Fruit fly (Drosophila melanogaster) whole organism, embryonic: Measurements from ENCODE around the gene Tasp1.

Experiments
- Adf1 ChIP-seq: fragments of 200-800 bp; sonication (Bioruptor generic); IDR thresholded peaks from 2 replicates; pipeline ENCODE4 v1.3.6; 2022; ENCODE audit warnings: missing biosample characterization, missing genetic modification characterization
- Atf-2 ChIP-seq: fragments of 200-800 bp; sonication (Bioruptor generic); optimal IDR thresholded peaks from 2 replicates; lab custom pipeline; 2016; ENCODE audit warnings: missing biosample characterization, missing genetic modification characterization
- CG1024 ChIP-seq: fragments of 200-800 bp; sonication (Bioruptor generic); IDR thresholded peaks from 2 replicates; pipeline ENCODE4 v1.3.6; 2022; ENCODE audit warnings: missing biosample characterization, missing genetic modification characterization
- CG11085 ChIP-seq: fragments of 200-800 bp; sonication (Bioruptor generic); IDR thresholded peaks from 2 replicates; pipeline ENCODE4 v1.3.6; 2022; ENCODE audit warnings: missing biosample characterization, missing genetic modification characterization
- CG1233 ChIP-seq: fragments of 200-800 bp; sonication (Bioruptor generic); optimal IDR thresholded peaks from 4 replicates; lab custom pipeline; 2018; ENCODE audit warnings: missing biosample characterization, mild to moderate bottlenecking, missing genetic modification characterization
- CG13894 ChIP-seq: fragments of 200-800 bp; sonication (Bioruptor generic); optimal IDR thresholded peaks from 3 replicates; lab custom pipeline; 2018; ENCODE audit warnings: missing biosample characterization, mild to moderate bottlenecking, missing genetic modification characterization, moderate library complexity
- CG14441 ChIP-seq: fragments of 200-800 bp; sonication (Bioruptor generic); IDR thresholded peaks from 2 replicates; pipeline ENCODE4 v1.3.6; 2022; ENCODE audit warnings: missing biosample characterization, missing genetic modification characterization
- CG14667 ChIP-seq: fragments of 200-800 bp; sonication (Bioruptor generic); IDR thresholded peaks from 2 replicates; pipeline ENCODE4 v1.3.6; 2022; ENCODE audit warnings: missing biosample characterization, missing genetic modification characterization
- CG17568 ChIP-seq: fragments of 200-800 bp; sonication (Bioruptor generic); optimal IDR thresholded peaks from 2 replicates; lab custom pipeline; 2018; ENCODE audit warnings: missing biosample characterization, mild to moderate bottlenecking, missing genetic modification characterization, moderate library complexity
- CG17912 ChIP-seq: fragments of 200-800 bp; sonication (Bioruptor generic); optimal IDR thresholded peaks from 2 replicates; lab custom pipeline; 2018; ENCODE audit warnings: missing biosample characterization, mild to moderate bottlenecking, missing genetic modification characterization
- CG18011 ChIP-seq: fragments of 200-800 bp; sonication (Bioruptor generic); optimal IDR thresholded peaks from 2 replicates; lab custom pipeline; 2017; ENCODE audit warnings: missing biosample characterization, missing genetic modification characterization, mild to moderate bottlenecking, moderate library complexity, missing genotype
- CG18619 ChIP-seq: fragments of 200-800 bp; sonication (Bioruptor generic); optimal IDR thresholded peaks from 3 replicates; lab custom pipeline; 2017; ENCODE audit warnings: missing biosample characterization, mild to moderate bottlenecking, missing genetic modification characterization
- CG2875 ChIP-seq: fragments of 200-800 bp; sonication (Bioruptor generic); optimal IDR thresholded peaks from 2 replicates; lab custom pipeline; 2017; ENCODE audit warnings: missing biosample characterization, mild to moderate bottlenecking, missing genetic modification characterization, missing genetic modification reagents
- CG31365 ChIP-seq: fragments of 200-800 bp; sonication (Bioruptor generic); optimal IDR thresholded peaks from 2 replicates; lab custom pipeline; 2018; ENCODE audit warnings: missing biosample characterization, mild to moderate bottlenecking, missing genetic modification characterization
- CG31388 ChIP-seq: fragments of 200-800 bp; sonication (Bioruptor generic); optimal IDR thresholded peaks from 2 replicates; lab custom pipeline; 2016; ENCODE audit warnings: missing biosample characterization, missing genetic modification characterization
- CG3163 ChIP-seq: fragments of 200-800 bp; sonication (Bioruptor generic); optimal IDR thresholded peaks from 3 replicates; lab custom pipeline; 2016; ENCODE audit warnings: missing biosample characterization, missing genetic modification characterization
- CG3995 ChIP-seq: fragments of 200-800 bp; sonication (Bioruptor generic); optimal IDR thresholded peaks from 3 replicates; lab custom pipeline; 2016; ENCODE audit warnings: missing biosample characterization, missing genetic modification characterization
- CG4328 ChIP-seq: fragments of 200-800 bp; sonication (Bioruptor generic); optimal IDR thresholded peaks from 3 replicates; lab custom pipeline; 2017; ENCODE audit warnings: missing biosample characterization, missing genetic modification reagents, missing genetic modification characterization
- CG4617 ChIP-seq: fragments of 200-800 bp; sonication (Bioruptor generic); optimal IDR thresholded peaks from 3 replicates; lab custom pipeline; 2016; ENCODE audit warnings: missing biosample characterization, missing genetic modification characterization, borderline replicate concordance
- CG4730 ChIP-seq: fragments of 200-800 bp; sonication (Bioruptor generic); IDR thresholded peaks from 2 replicates; pipeline ENCODE4 v1.3.6; 2022; ENCODE audit warnings: missing biosample characterization, missing genetic modification characterization
- CG7271 ChIP-seq: fragments of 200-800 bp; sonication (Bioruptor generic); optimal IDR thresholded peaks from 2 replicates; lab custom pipeline; 2018; ENCODE audit warnings: missing biosample characterization, mild to moderate bottlenecking, missing genetic modification characterization, moderate library complexity
- CG7745 ChIP-seq: fragments of 200-800 bp; sonication (Bioruptor generic); optimal IDR thresholded peaks from 2 replicates; lab custom pipeline; 2018; ENCODE audit warnings: missing biosample characterization, mild to moderate bottlenecking, missing genetic modification characterization, moderate library complexity
- Elba2 ChIP-seq: fragments of 200-800 bp; sonication (Bioruptor generic); optimal IDR thresholded peaks from 3 replicates; lab custom pipeline; 2016; ENCODE audit warnings: missing biosample characterization, missing genetic modification characterization
- HLHmδ ChIP-seq: fragments of 200-800 bp; sonication (Bioruptor generic); optimal IDR thresholded peaks from 2 replicates; lab custom pipeline; 2018; ENCODE audit warnings: missing biosample characterization, mild to moderate bottlenecking, missing genetic modification characterization, moderate library complexity
- Hr51 ChIP-seq, 2 experiments: fragments of 200-800 bp; sonication (Bioruptor generic); optimal IDR thresholded peaks; 2 replicates in 1 of 2; 3 replicates in 1 of 2; lab custom pipeline; 2016 to 2018; ENCODE audit warnings: missing biosample characterization in 2 of 2, missing genetic modification characterization in 2 of 2, mild to moderate bottlenecking in 1 of 2, moderate library complexity in 1 of 2
- Myb ChIP-seq: fragments of 200-800 bp; sonication (Bioruptor generic); optimal IDR thresholded peaks from 2 replicates; lab custom pipeline; 2016; ENCODE audit warnings: missing biosample characterization, missing genetic modification characterization
- NfI ChIP-seq: fragments of 200-800 bp; sonication (Bioruptor generic); optimal IDR thresholded peaks from 3 replicates; lab custom pipeline; 2018; ENCODE audit warnings: missing biosample characterization, mild to moderate bottlenecking, missing genetic modification characterization, moderate library complexity
- Rfx ChIP-seq: fragments of 200-800 bp; sonication (Bioruptor generic); IDR thresholded peaks from 2 replicates; pipeline ENCODE4 v1.3.6; 2022; ENCODE audit warnings: missing biosample characterization, missing genetic modification characterization
- Scr ChIP-seq: fragments of 200-800 bp; sonication (Bioruptor generic); IDR thresholded peaks from 2 replicates; pipeline ENCODE4 v1.3.6; 2022; ENCODE audit warnings: missing biosample characterization, missing genetic modification characterization; ENCODE audit not compliant: partially characterized antibody
- Sin3A ChIP-seq: fragments of >200 bp; optimal IDR thresholded peaks from 2 replicates; lab custom pipeline; 2018
- Six4 ChIP-seq: fragments of 200-800 bp; sonication (Bioruptor generic); optimal IDR thresholded peaks from 2 replicates; lab custom pipeline; 2016; ENCODE audit warnings: missing biosample characterization, missing genetic modification characterization
- YL-1 ChIP-seq: fragments of 200-800 bp; sonication (Bioruptor generic); optimal IDR thresholded peaks from 3 replicates; lab custom pipeline; 2017; ENCODE audit warnings: missing biosample characterization, mild to moderate bottlenecking, missing genetic modification characterization
- ab ChIP-seq: fragments of 200-800 bp; sonication (Bioruptor generic); optimal IDR thresholded peaks from 2 replicates; lab custom pipeline; 2016; ENCODE audit warnings: missing biosample characterization, missing genetic modification characterization
- ara ChIP-seq: fragments of 200-800 bp; sonication (Bioruptor generic); IDR thresholded peaks from 2 replicates; pipeline ENCODE4 v1.3.6; 2022; ENCODE audit warnings: missing biosample characterization, missing genetic modification characterization
- btn ChIP-seq: fragments of 200-800 bp; sonication (Bioruptor generic); optimal IDR thresholded peaks from 2 replicates; lab custom pipeline; 2016; ENCODE audit warnings: missing biosample characterization, missing genetic modification characterization
- cato ChIP-seq: fragments of 200-800 bp; sonication (Bioruptor generic); optimal IDR thresholded peaks from 2 replicates; lab custom pipeline; 2016; ENCODE audit warnings: missing biosample characterization, missing genetic modification characterization, borderline replicate concordance
- dati ChIP-seq: fragments of 200-800 bp; sonication (Bioruptor generic); IDR thresholded peaks from 2 replicates; pipeline ENCODE4 v1.3.6; 2022; ENCODE audit warnings: missing biosample characterization, missing genetic modification characterization
- disco-r ChIP-seq: fragments of 200-800 bp; sonication (Bioruptor generic); optimal IDR thresholded peaks from 2 replicates; lab custom pipeline; 2016; ENCODE audit warnings: missing biosample characterization, missing genetic modification characterization
- dmrt99B ChIP-seq: fragments of 200-800 bp; sonication (Bioruptor generic); optimal IDR thresholded peaks from 2 replicates; lab custom pipeline; 2018; ENCODE audit warnings: missing biosample characterization, mild to moderate bottlenecking, missing genetic modification characterization, moderate library complexity
- ftz-f1 ChIP-seq: fragments of 200-800 bp; sonication (Bioruptor generic); optimal IDR thresholded peaks from 2 replicates; lab custom pipeline; 2016; ENCODE audit warnings: missing biosample characterization, missing genetic modification characterization
- gem ChIP-seq: fragments of 200-800 bp; sonication (Bioruptor generic); optimal IDR thresholded peaks from 2 replicates; lab custom pipeline; 2019; ENCODE audit warnings: missing biosample characterization, mild to moderate bottlenecking, missing genetic modification characterization, moderate library complexity
- gfzf ChIP-seq: fragments of 200-800 bp; sonication (Bioruptor generic); optimal IDR thresholded peaks from 2 replicates; lab custom pipeline; 2016; ENCODE audit warnings: missing biosample characterization, mild to moderate bottlenecking, missing genetic modification characterization, moderate library complexity
- her ChIP-seq: fragments of 200-800 bp; sonication (Bioruptor generic); optimal IDR thresholded peaks from 2 replicates; lab custom pipeline; 2016; ENCODE audit warnings: missing biosample characterization, missing genetic modification characterization
- jigr1 ChIP-seq: fragments of 200-800 bp; sonication (Bioruptor generic); IDR thresholded peaks from 3 replicates; pipeline ENCODE4 v1.3.6; 2022; ENCODE audit warnings: missing biosample characterization, missing genetic modification characterization
- jing ChIP-seq: fragments of 200-800 bp; sonication (Bioruptor generic); optimal IDR thresholded peaks from 2 replicates; lab custom pipeline; 2018; ENCODE audit warnings: missing biosample characterization, mild to moderate bottlenecking, missing genetic modification characterization
- knrl ChIP-seq: fragments of 200-800 bp; sonication (Bioruptor generic); IDR thresholded peaks from 3 replicates; pipeline ENCODE4 v1.3.6; 2022; ENCODE audit warnings: missing biosample characterization, missing genetic modification characterization; ENCODE audit not compliant: partially characterized antibody
- salm ChIP-seq: fragments of 200-800 bp; sonication (Bioruptor generic); optimal IDR thresholded peaks from 2 replicates; lab custom pipeline; 2018; ENCODE audit warnings: missing biosample characterization, mild to moderate bottlenecking, missing genetic modification characterization
- shn ChIP-seq: fragments of 200-800 bp; sonication (Bioruptor generic); optimal IDR thresholded peaks from 3 replicates; lab custom pipeline; 2016; ENCODE audit warnings: missing biosample characterization, missing genetic modification characterization
- tna ChIP-seq: fragments of 200-800 bp; sonication (Bioruptor generic); IDR thresholded peaks from 2 replicates; pipeline ENCODE4 v1.3.6; 2022; ENCODE audit warnings: missing biosample characterization, missing genetic modification characterization; ENCODE audit not compliant: partially characterized antibody
- unc-4 ChIP-seq: fragments of 200-800 bp; sonication (Bioruptor generic); IDR thresholded peaks from 2 replicates; pipeline ENCODE4 v1.3.6; 2022; ENCODE audit warnings: missing biosample characterization, missing genetic modification characterization; ENCODE audit not compliant: partially characterized antibody
- vvl ChIP-seq: fragments of 200-800 bp; sonication (Bioruptor generic); IDR thresholded peaks from 2 replicates; pipeline ENCODE4 v1.3.6; 2022; ENCODE audit warnings: missing biosample characterization, missing genetic modification characterization

Gene Tasp1

dm6 chr3L:16051719-16052122 lies 35.6 kb downstream of the Tasp1 start, which contains the start of gene Mbs (continued):
- no peak for TF ChIP-seq CG3163 (GFP tag; lab: Kevin White, UChicago)
- TF ChIP-seq HLHmδ (GFP tag; lab: Kevin White, UChicago), result peak; percentile 51
- peak; percentile 64 for TF ChIP-seq unc-4 (GFP tag; lab: Robert Waterston, UW)
- TF ChIP-seq CG7271 (tag; lab: Kevin White, UChicago), result no peak
- peak; percentile 42 for TF ChIP-seq knrl (GFP tag; lab: Robert Waterston, UW)
- no peak for TF ChIP-seq CG11085 (GFP tag; lab: Robert Waterston, UW)
- TF ChIP-seq Adf1 (GFP tag; lab: Robert Waterston, UW), result no peak
- no peak for TF ChIP-seq disco-r (GFP tag; lab: Kevin White, UChicago)
- TF ChIP-seq CG31388 (GFP tag; lab: Kevin White, UChicago), result no peak
- TF ChIP-seq Myb (GFP tag; lab: Kevin White, UChicago), result no peak
- TF ChIP-seq ab (GFP tag; lab: Kevin White, UChicago), result no peak
- peak; percentile 27 for TF ChIP-seq Sin3A (lab: Kevin White, UChicago)
- TF ChIP-seq CG17912 (GFP tag; lab: Kevin White, UChicago), result peak; percentile 48
- no peak for TF ChIP-seq CG14667 (GFP tag; lab: Robert Waterston, UW)
- TF ChIP-seq CG3995 (GFP tag; lab: Kevin White, UChicago), result no peak
- no peak for TF ChIP-seq ftz-f1 (GFP tag; lab: Kevin White, UChicago)
- no peak for TF ChIP-seq CG4730
- TF ChIP-seq her, result no peak
- no peak for TF ChIP-seq Atf-2 (GFP tag; lab: Kevin White, UChicago)
- no peak for TF ChIP-seq cato (GFP tag; lab: Kevin White, UChicago)
- peak; percentile 73 for TF ChIP-seq YL-1 (GFP tag; lab: Kevin White, UChicago)
- no peak for TF ChIP-seq jing (GFP tag; lab: Kevin White, UChicago)
- no peak for TF ChIP-seq Hr51 (GFP tag; optimal IDR thresholded peaks at IDR 0.05; lab: Kevin White, UChicago)
- TF ChIP-seq btn (GFP tag; lab: Kevin White, UChicago), result no peak
- TF ChIP-seq Six4, result no peak
- no peak for TF ChIP-seq salm (tag; lab: Kevin White, UChicago)
- TF ChIP-seq ara (GFP tag; lab: Robert Waterston, UW), result no peak
- peak; percentile 23 for TF ChIP-seq CG4328 (GFP tag; lab: Kevin White, UChicago)
- TF ChIP-seq CG2875 (GFP tag; lab: Kevin White, UChicago), result no peak
- no peak for TF ChIP-seq gem (tag; lab: Kevin White, UChicago)
- peak; percentile 60 for TF ChIP-seq Rfx (GFP tag; lab: Robert Waterston, UW)
- TF ChIP-seq NfI (GFP tag; lab: Kevin White, UChicago), result no peak
- TF ChIP-seq CG18619 (GFP tag; lab: Kevin White, UChicago), result peak; percentile 23
- TF ChIP-seq Scr, result peak; percentile 65
- TF ChIP-seq CG1233, result peak; percentile 55
- no peak for TF ChIP-seq CG4617 (GFP tag; lab: Kevin White, UChicago)
- TF ChIP-seq dati (GFP tag; lab: Robert Waterston, UW), result no peak
- TF ChIP-seq CG18011, result no peak
- TF ChIP-seq CG17568, result no peak
- peak; percentile 69 for TF ChIP-seq CG7745 (tag; lab: Kevin White, UChicago)
- no peak for TF ChIP-seq Elba2 (GFP tag; lab: Kevin White, UChicago)
- no peak for TF ChIP-seq CG1024 (GFP tag; lab: Robert Waterston, UW)
- no peak for TF ChIP-seq shn
- peak; percentile 86 for TF ChIP-seq gfzf
- peak; percentile 36 for TF ChIP-seq CG31365 (tag; lab: Kevin White, UChicago)
- TF ChIP-seq dmrt99B, result no peak
- peak; percentile 47 for TF ChIP-seq CG13894
- no peak for TF ChIP-seq jigr1 (GFP tag; lab: Robert Waterston, UW)
- no peak for TF ChIP-seq CG14441
- no peak; the same call in 1 of the 2 replicates for TF ChIP-seq tna (GFP tag; lab: Robert Waterston, UW)
- peak; percentile 47 for TF ChIP-seq vvl (GFP tag; lab: Robert Waterston, UW)
